Worm (Caenorhabditis elegans) whole organism, L2 larva: ENCODE results near the gene srv-19.

Experiments
- F13H6.1 ChIP-seq: sonication (generic microtip); optimal IDR thresholded peaks from 2 replicates; lab custom pipeline; 2016; ENCODE audit warnings: missing genetic modification characterization, missing compliant biosample characterization
- aly-2 ChIP-seq: fragments of 150-350 bp; optimal IDR thresholded peaks from 2 replicates; lab custom pipeline; 2014; ENCODE audit warnings: missing biosample characterization, missing genetic modification characterization
- ama-1 ChIP-seq: fragments of 150-350 bp; optimal IDR thresholded peaks from 2 replicates; lab custom pipeline; 2018; ENCODE audit warnings: inconsistent platforms
- fos-1 ChIP-seq: fragments of 150-350 bp; optimal IDR thresholded peaks from 2 replicates; lab custom pipeline; 2014; ENCODE audit warnings: missing biosample characterization, missing genetic modification characterization
- lin-13 ChIP-seq: fragments of 150-350 bp; optimal IDR thresholded peaks from 2 replicates; lab custom pipeline; 2014; ENCODE audit warnings: missing biosample characterization, missing genetic modification reagents, missing genetic modification characterization
- nhr-10 ChIP-seq: sonication (generic microtip); optimal IDR thresholded peaks from 2 replicates; lab custom pipeline; 2017; ENCODE audit warnings: missing biosample characterization, missing genetic modification characterization
- nhr-12 ChIP-seq: fragments of 150-350 bp; optimal IDR thresholded peaks from 2 replicates; lab custom pipeline; 2014; ENCODE audit warnings: missing biosample characterization, missing genetic modification characterization
- nhr-237 ChIP-seq: fragments of 150-350 bp; optimal IDR thresholded peaks from 2 replicates; lab custom pipeline; 2014; ENCODE audit warnings: missing biosample characterization, missing genetic modification characterization
- nhr-25 ChIP-seq: fragments of 150-350 bp; sonication (generic microtip); optimal IDR thresholded peaks from 3 replicates; lab custom pipeline; 2014; ENCODE audit warnings: missing biosample characterization, missing genetic modification characterization
- nhr-77 ChIP-seq: fragments of 150-350 bp; optimal IDR thresholded peaks from 2 replicates; lab custom pipeline; 2014; ENCODE audit warnings: missing biosample characterization, missing genetic modification characterization
- skn-1 ChIP-seq: sonication (generic microtip); optimal IDR thresholded peaks from 2 replicates; lab custom pipeline; 2017; ENCODE audit warnings: missing biosample characterization, missing genetic modification characterization
- snpc-4 ChIP-seq: fragments of 150-350 bp; optimal IDR thresholded peaks from 2 replicates; lab custom pipeline; 2014; ENCODE audit warnings: missing biosample characterization, missing genetic modification characterization
- ztf-11 ChIP-seq: sonication (generic microtip); optimal IDR thresholded peaks from 2 replicates; lab custom pipeline; 2017; ENCODE audit warnings: missing biosample characterization, missing genetic modification characterization

ce11 chrIV:5824493-5824892, 49.2 kb downstream of the srv-19 start, which contains the start of gene egal-1:
- TF ChIP-seq lin-13 (GFP tag; lab: Kevin White, UChicago), result no peak
- TF ChIP-seq skn-1 (tag; lab: Kevin White, UChicago), result no peak
- TF ChIP-seq fos-1 (tag; lab: Kevin White, UChicago), result no peak
- TF ChIP-seq ama-1, result no peak
- TF ChIP-seq aly-2 (tag; lab: Kevin White, UChicago), result no peak
- no peak for TF ChIP-seq nhr-25 (tag; lab: Kevin White, UChicago)
- no peak for TF ChIP-seq nhr-77
- no peak for TF ChIP-seq F13H6.1 (tag; lab: Kevin White, UChicago)
- TF ChIP-seq nhr-10 (tag; lab: Kevin White, UChicago), result no peak
- TF ChIP-seq snpc-4 (tag; lab: Kevin White, UChicago), result no peak
- no peak for TF ChIP-seq nhr-237 (tag; lab: Kevin White, UChicago)
- no peak for TF ChIP-seq nhr-12 (tag; lab: Kevin White, UChicago)
- no peak for TF ChIP-seq ztf-11 (tag; lab: Kevin White, UChicago)
